Worm (Caenorhabditis elegans) whole organism, L4 larva: ENCODE data around the gene nmad-1.

ENCODE experiments used
- D1046.2 ChIP-seq: fragments of 200-800 bp; sonication (Bioruptor generic); IDR thresholded peaks from 2 replicates; pipeline ENCODE4 v1.3.6; 2022; ENCODE audit warnings: missing genetic modification characterization, missing compliant biosample characterization
- F10B5.3 ChIP-seq: sonication (generic microtip); optimal IDR thresholded peaks from 2 replicates; lab custom pipeline; 2016; ENCODE audit warnings: mild to moderate bottlenecking, missing genetic modification characterization, missing compliant biosample characterization
- F26F4.8 ChIP-seq: fragments of 200-800 bp; sonication (Bioruptor generic); conservative IDR thresholded peaks from 2 replicates; pipeline ENCODE4 v1.3.6; 2022; ENCODE audit warnings: missing genetic modification characterization, missing compliant biosample characterization
- F37D6.2 ChIP-seq: sonication (generic microtip); optimal IDR thresholded peaks from 2 replicates; lab custom pipeline; 2016; ENCODE audit warnings: mild to moderate bottlenecking, missing genetic modification characterization, missing compliant biosample characterization
- F49E8.2 ChIP-seq: sonication (generic microtip); optimal IDR thresholded peaks from 2 replicates; lab custom pipeline; 2016; ENCODE audit warnings: missing compliant biosample characterization, mild to moderate bottlenecking, missing genetic modification characterization, borderline replicate concordance
- T26A8.4 ChIP-seq: fragments of 200-800 bp; sonication (Bioruptor generic); IDR thresholded peaks from 2 replicates; pipeline ENCODE4 v1.3.6; 2022; ENCODE audit warnings: missing genetic modification characterization, missing compliant biosample characterization
- Y48G9A.11 ChIP-seq: fragments of 200-800 bp; sonication (Bioruptor generic); IDR thresholded peaks from 2 replicates; pipeline ENCODE4 v1.3.6; 2022; ENCODE audit warnings: missing genetic modification reagents, missing genetic modification characterization, missing compliant biosample characterization
- Y5F2A.4 ChIP-seq: fragments of 200-800 bp; sonication (Bioruptor generic); optimal IDR thresholded peaks from 2 replicates; lab custom pipeline; 2018; ENCODE audit warnings: mild to moderate bottlenecking, missing genetic modification characterization, missing compliant biosample characterization
- ZK337.2 ChIP-seq: fragments of 200-800 bp; sonication (Bioruptor generic); IDR thresholded peaks from 2 replicates; pipeline ENCODE4 v1.3.6; 2022; ENCODE audit warnings: missing genetic modification reagents, missing genetic modification characterization, missing compliant biosample characterization
- arid-1 ChIP-seq: fragments of 200-800 bp; sonication (Bioruptor generic); conservative IDR thresholded peaks from 2 replicates; pipeline ENCODE4 v1.3.6; 2022; ENCODE audit warnings: missing genetic modification reagents, missing genetic modification characterization, missing compliant biosample characterization
- ceh-20 ChIP-seq: fragments of 200-800 bp; sonication (Bioruptor generic); IDR thresholded peaks from 2 replicates; pipeline ENCODE4 v1.3.6; 2022; ENCODE audit warnings: missing genetic modification reagents, missing genetic modification characterization, missing compliant biosample characterization
- ceh-32 ChIP-seq: sonication (generic microtip); optimal IDR thresholded peaks from 2 replicates; lab custom pipeline; 2016; ENCODE audit warnings: mild to moderate bottlenecking, missing genetic modification characterization, missing compliant biosample characterization; ENCODE audit not compliant: poor library complexity
- ceh-44 ChIP-seq: fragments of 200-800 bp; sonication (Bioruptor generic); IDR thresholded peaks from 2 replicates; pipeline ENCODE4 v1.3.6; 2022; ENCODE audit warnings: missing genetic modification reagents, missing genetic modification characterization, missing compliant biosample characterization
- daf-12 ChIP-seq: fragments of 150-350 bp; optimal IDR thresholded peaks from 2 replicates; lab custom pipeline; 2014; ENCODE audit warnings: missing biosample characterization, missing genetic modification reagents, missing genetic modification characterization
- daf-19 ChIP-seq: fragments of 200-800 bp; sonication (Bioruptor generic); conservative IDR thresholded peaks from 2 replicates; pipeline ENCODE4 v1.3.6; 2022; ENCODE audit warnings: missing genetic modification characterization, missing compliant biosample characterization
- daf-8 ChIP-seq: fragments of 200-800 bp; sonication (Bioruptor generic); IDR thresholded peaks from 2 replicates; pipeline ENCODE4 v1.3.6; 2022; ENCODE audit warnings: missing genetic modification characterization, missing compliant biosample characterization
- dpl-1 ChIP-seq: fragments of 150-350 bp; optimal IDR thresholded peaks from 2 replicates; lab custom pipeline; 2014; ENCODE audit warnings: missing biosample characterization, missing genetic modification reagents, missing genetic modification characterization
- duxl-1 ChIP-seq: sonication (generic microtip); optimal IDR thresholded peaks from 2 replicates; lab custom pipeline; 2016; ENCODE audit warnings: mild to moderate bottlenecking, missing genetic modification characterization, moderate library complexity, missing compliant biosample characterization; ENCODE audit not compliant: poor library complexity
- egl-43 ChIP-seq: fragments of 200-800 bp; sonication (Bioruptor generic); IDR thresholded peaks from 2 replicates; pipeline ENCODE4 v1.3.6; 2022; ENCODE audit warnings: missing genetic modification reagents, missing genetic modification characterization, missing compliant biosample characterization
- fos-1 ChIP-seq: fragments of 150-350 bp; optimal IDR thresholded peaks from 2 replicates; lab custom pipeline; 2014; ENCODE audit warnings: missing biosample characterization, missing genetic modification characterization
- hif-1 ChIP-seq, 2 experiments: sonication (generic microtip); optimal IDR thresholded peaks; 2 replicates each; lab custom pipeline; 2016 to 2017; ENCODE audit warnings: missing compliant biosample characterization in 2 of 2, missing genetic modification characterization in 2 of 2, missing genetic modification reagents in 2 of 2, missing genotype in 2 of 2, mild to moderate bottlenecking in 1 of 2
- hlh-30 ChIP-seq: sonication (generic microtip); optimal IDR thresholded peaks from 2 replicates; lab custom pipeline; 2017; ENCODE audit warnings: antibody characterized with exemption, mild to moderate bottlenecking, missing genetic modification characterization, missing compliant biosample characterization; ENCODE audit not compliant: insufficient read depth
- lin-13 ChIP-seq: fragments of 150-350 bp; optimal IDR thresholded peaks from 2 replicates; lab custom pipeline; 2014; ENCODE audit warnings: missing biosample characterization, missing genetic modification reagents, missing genetic modification characterization
- lin-15B ChIP-seq: fragments of 150-350 bp; sonication (generic microtip); optimal IDR thresholded peaks from 3 replicates; lab custom pipeline; 2014; ENCODE audit warnings: missing biosample characterization, missing genetic modification characterization
- lin-29 ChIP-seq: fragments of 200-800 bp; sonication (Bioruptor generic); IDR thresholded peaks from 2 replicates; pipeline ENCODE4 v1.3.6; 2022; ENCODE audit warnings: missing genetic modification reagents, missing genetic modification characterization, missing compliant biosample characterization
- lin-38 ChIP-seq: fragments of 200-800 bp; sonication (Bioruptor generic); IDR thresholded peaks from 2 replicates; pipeline ENCODE4 v1.3.6; 2022; ENCODE audit warnings: missing genetic modification reagents, missing genetic modification characterization, missing compliant biosample characterization
- lin-39 ChIP-seq: fragments of 150-350 bp; optimal IDR thresholded peaks from 2 replicates; lab custom pipeline; 2014; ENCODE audit warnings: missing biosample characterization, missing genetic modification reagents, missing genetic modification characterization
- lir-3 ChIP-seq: sonication (generic microtip); optimal IDR thresholded peaks from 2 replicates; lab custom pipeline; 2016; ENCODE audit warnings: mild to moderate bottlenecking, missing genetic modification characterization, missing compliant biosample characterization
- madf-9 ChIP-seq: fragments of 200-800 bp; sonication (Bioruptor generic); conservative IDR thresholded peaks from 2 replicates; pipeline ENCODE4 v1.3.6; 2022; ENCODE audit warnings: missing genetic modification reagents, missing genetic modification characterization, missing compliant biosample characterization
- mdl-1 ChIP-seq, 2 experiments: fragments of 150-350 bp in 1 of 2; sonication (generic microtip) in 1 of 2; optimal IDR thresholded peaks; 2 replicates each; lab custom pipeline; 2014 to 2017; ENCODE audit warnings: missing biosample characterization in 2 of 2, missing genetic modification characterization in 2 of 2
- mep-1 ChIP-seq: fragments of 150-350 bp; sonication (generic microtip); optimal IDR thresholded peaks from 3 replicates; lab custom pipeline; 2014; ENCODE audit warnings: missing biosample characterization, missing genetic modification characterization
- nhr-11 ChIP-seq: fragments of 150-350 bp; optimal IDR thresholded peaks from 2 replicates; lab custom pipeline; 2014; ENCODE audit warnings: missing biosample characterization, missing genetic modification characterization
- nhr-25 ChIP-seq: sonication (generic microtip); optimal IDR thresholded peaks from 2 replicates; lab custom pipeline; 2017; ENCODE audit warnings: missing genetic modification characterization, mild to moderate bottlenecking, missing compliant biosample characterization, antibody characterized with exemption, moderate library complexity, borderline replicate concordance; ENCODE audit not compliant: insufficient read depth
- nhr-28 ChIP-seq: fragments of 150-350 bp; optimal IDR thresholded peaks from 2 replicates; lab custom pipeline; 2014; ENCODE audit warnings: missing biosample characterization, missing genetic modification characterization
- nhr-76 ChIP-seq: fragments of 150-350 bp; optimal IDR thresholded peaks from 2 replicates; lab custom pipeline; 2014; ENCODE audit warnings: missing biosample characterization, missing genetic modification characterization
- nhr-77 ChIP-seq: fragments of 150-350 bp; optimal IDR thresholded peaks from 2 replicates; lab custom pipeline; 2014; ENCODE audit warnings: missing biosample characterization, missing genetic modification characterization
- php-3 ChIP-seq: fragments of 200-800 bp; sonication (Bioruptor generic); IDR thresholded peaks from 2 replicates; pipeline ENCODE4 v1.3.6; 2022; ENCODE audit warnings: missing genetic modification reagents, missing genetic modification characterization, missing compliant biosample characterization
- pqm-1 ChIP-seq: sonication (generic microtip); optimal IDR thresholded peaks from 2 replicates; lab custom pipeline; 2017; ENCODE audit warnings: missing biosample characterization, missing genetic modification characterization
- sdz-12 ChIP-seq: fragments of 200-800 bp; sonication (Bioruptor generic); optimal IDR thresholded peaks from 2 replicates; lab custom pipeline; 2018; ENCODE audit warnings: mild to moderate bottlenecking, missing genetic modification characterization, missing compliant biosample characterization
- skn-1 ChIP-seq: fragments of 150-350 bp; optimal IDR thresholded peaks from 2 replicates; lab custom pipeline; 2014; ENCODE audit warnings: missing biosample characterization, missing genetic modification characterization
- snpc-1.2 ChIP-seq: fragments of 200-800 bp; sonication (Bioruptor generic); IDR thresholded peaks from 2 replicates; pipeline ENCODE4 v1.3.6; 2022; ENCODE audit warnings: missing genetic modification reagents, missing genetic modification characterization, missing compliant biosample characterization
- snpc-4 ChIP-seq: fragments of 150-350 bp; optimal IDR thresholded peaks from 2 replicates; lab custom pipeline; 2014; ENCODE audit warnings: missing biosample characterization, missing genetic modification characterization
- spr-3 ChIP-seq: fragments of 200-800 bp; sonication (Bioruptor generic); optimal IDR thresholded peaks from 2 replicates; lab custom pipeline; 2018; ENCODE audit warnings: mild to moderate bottlenecking, missing genetic modification characterization, missing compliant biosample characterization
- tag-97 ChIP-seq: fragments of 200-800 bp; sonication (Bioruptor generic); IDR thresholded peaks from 2 replicates; pipeline ENCODE4 v1.3.6; 2022; ENCODE audit warnings: missing genetic modification characterization, missing compliant biosample characterization
- tra-1 ChIP-seq: fragments of 200-800 bp; sonication (Bioruptor generic); IDR thresholded peaks from 2 replicates; pipeline ENCODE4 v1.3.6; 2022; ENCODE audit warnings: missing genetic modification reagents, missing genetic modification characterization, missing compliant biosample characterization
- unc-39 ChIP-seq: sonication (generic microtip); optimal IDR thresholded peaks from 2 replicates; lab custom pipeline; 2017; ENCODE audit warnings: missing biosample characterization, missing genetic modification characterization
- unc-62 ChIP-seq, 3 experiments: fragments of 150-350 bp in 1 of 3; sonication (generic microtip); optimal IDR thresholded peaks in 2 of 3; peaks in 1 of 3; 1 replicate in 1 of 3; 2 replicates in 2 of 3; lab custom pipeline; 2014 to 2017; ENCODE audit warnings: missing biosample characterization in 3 of 3, missing genetic modification characterization in 3 of 3, missing genetic modification reagents in 3 of 3, missing genotype in 1 of 3
- zfp-2 ChIP-seq: sonication (generic microtip); optimal IDR thresholded peaks from 2 replicates; lab custom pipeline; 2016; ENCODE audit warnings: mild to moderate bottlenecking, missing genetic modification characterization, missing compliant biosample characterization
- ztf-11 ChIP-seq: fragments of 150-350 bp; optimal IDR thresholded peaks from 2 replicates; lab custom pipeline; 2014; ENCODE audit warnings: missing biosample characterization, missing genetic modification characterization
- ztf-7 ChIP-seq: fragments of 150-350 bp; optimal IDR thresholded peaks from 2 replicates; lab custom pipeline; 2014; ENCODE audit warnings: missing biosample characterization, missing genetic modification characterization

Gene nmad-1

DNA sequence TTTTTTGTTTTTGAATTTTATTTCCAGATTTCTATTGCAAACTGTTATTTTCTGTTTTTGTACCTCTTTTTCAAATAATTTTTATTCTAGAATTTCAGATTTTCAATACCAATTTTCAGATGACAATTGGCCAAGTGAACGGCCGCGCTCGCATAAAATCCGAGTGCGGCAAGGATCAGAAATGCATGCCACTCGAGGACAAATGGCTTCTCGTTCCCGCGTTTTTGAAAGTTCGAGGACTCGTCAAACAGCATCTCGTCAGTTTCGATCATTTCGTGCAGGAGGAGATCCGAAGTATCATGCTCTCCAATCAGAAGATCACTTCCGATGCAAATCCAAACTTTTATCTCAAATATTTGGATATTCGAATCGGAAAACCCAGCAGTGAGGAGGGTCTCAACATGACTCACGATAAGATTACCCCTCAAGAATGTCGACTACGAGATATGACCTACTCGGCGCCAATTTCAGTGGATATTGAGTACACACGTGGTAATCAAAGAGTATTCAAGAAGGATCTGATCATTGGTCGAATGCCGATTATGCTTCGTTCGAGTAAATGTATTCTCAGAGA lies 2.6 kb upstream of the nmad-1 start, which contains the start of gene rpc-2 (continued):
- TF ChIP-seq daf-12 (tag; lab: Kevin White, UChicago) (no peak), mdl-1 (tag; optimal IDR thresholded peaks at IDR 0.05; lab: Kevin White, UChicago) (no peak), hlh-30 (tag; lab: Kevin White, UChicago) (no peak), snpc-4 (tag; lab: Kevin White, UChicago) (no peak), lin-13 (no peak), nhr-25 (tag; lab: Kevin White, UChicago) (no peak), D1046.2 (no peak), ceh-44 (GFP tag; lab: Robert Waterston, UW) (no peak), egl-43 (GFP tag; lab: Robert Waterston, UW) (peak; percentile 54; the same call in 1 of the 2 replicates), sdz-12 (GFP tag; lab: Kevin White, UChicago) (no peak), F37D6.2 (no peak), ztf-7 (no peak), ceh-32 (tag; lab: Kevin White, UChicago) (no peak), lin-29 (GFP tag; lab: Robert Waterston, UW) (no peak), lin-38 (GFP tag; lab: Robert Waterston, UW) (peak; percentile 50), arid-1 (GFP tag; lab: Robert Waterston, UW) (peak; percentile 69; the same call in 1 of the 2 replicates), Y5F2A.4 (GFP tag; lab: Kevin White, UChicago) (no peak), daf-8 (no peak), snpc-1.2 (GFP tag; lab: Robert Waterston, UW) (no peak), nhr-28 (tag; lab: Kevin White, UChicago) (no peak), nhr-11 (tag; lab: Kevin White, UChicago) (no peak), pqm-1 (tag; lab: Kevin White, UChicago) (no peak), nhr-76 (no peak), ztf-11 (no peak), ceh-20 (GFP tag; lab: Robert Waterston, UW) (no peak), daf-19 (GFP tag; lab: Robert Waterston, UW) (no peak), zfp-2 (tag; lab: Kevin White, UChicago) (no peak), fos-1 (no peak), tag-97 (GFP tag; lab: Robert Waterston, UW) (no peak), F49E8.2 (tag; lab: Kevin White, UChicago) (no peak), mep-1 (tag; lab: Kevin White, UChicago) (no peak), unc-39 (no peak), spr-3 (GFP tag; lab: Kevin White, UChicago) (no peak), nhr-77 (tag; lab: Kevin White, UChicago) (no peak), lin-39 (no peak), duxl-1 (tag; lab: Kevin White, UChicago) (no peak), F26F4.8 (GFP tag; lab: Robert Waterston, UW) (no peak), hif-1 (tag; optimal IDR thresholded peaks at IDR 0.05; lab: Kevin White, UChicago) (no peak), F10B5.3 (tag; lab: Kevin White, UChicago) (no peak), tra-1 (peak; percentile 23; the same call in 1 of the 2 replicates), lir-3 (tag; lab: Kevin White, UChicago) (no peak), T26A8.4 (peak; percentile 52; the same call in 1 of the 2 replicates), skn-1 (tag; lab: Kevin White, UChicago) (no peak), madf-9 (GFP tag; lab: Robert Waterston, UW) (no peak), dpl-1 (GFP tag; lab: Kevin White, UChicago) (no peak), lin-15B (no peak), php-3 (GFP tag; lab: Robert Waterston, UW) (peak; percentile 44; the same call in 1 of the 2 replicates), unc-62 (GFP tag; optimal IDR thresholded peaks at IDR 0.05 in 1 of 2; lab: Kevin White, UChicago) (no peak), unc-62 (tag; optimal IDR thresholded peaks at IDR 0.05; lab: Kevin White, UChicago) (no peak), ZK337.2 (GFP tag; lab: Robert Waterston, UW) (no peak), Y48G9A.11 (GFP tag; lab: Robert Waterston, UW) (peak; percentile 19; the same call in 1 of the 2 replicates)
